Worm (Caenorhabditis elegans) whole organism, mixed stage, embryonic: Measurements from ENCODE around the gene cids-1.

Experiments used
- M03D4.4 ChIP-seq: sonication (generic microtip); optimal IDR thresholded peaks from 2 replicates; lab custom pipeline; 2017; ENCODE audit warnings: mild to moderate bottlenecking, missing genetic modification characterization, missing compliant biosample characterization
- bed-3 ChIP-seq: fragments of 200-800 bp; sonication (Bioruptor generic); optimal IDR thresholded peaks from 3 replicates; lab custom pipeline; 2018; ENCODE audit warnings: mild to moderate bottlenecking, missing genetic modification characterization, moderate library complexity, missing compliant biosample characterization
- blmp-1 ChIP-seq: fragments of 150-350 bp; optimal IDR thresholded peaks from 2 replicates; lab custom pipeline; 2014; ENCODE audit warnings: missing biosample characterization, missing genetic modification characterization
- ceh-39 ChIP-seq: fragments of 150-350 bp; optimal IDR thresholded peaks from 2 replicates; lab custom pipeline; 2014; ENCODE audit warnings: missing biosample characterization, missing genetic modification characterization
- ceh-83 ChIP-seq: fragments of 200-800 bp; sonication (Bioruptor generic); optimal IDR thresholded peaks from 2 replicates; lab custom pipeline; 2018; ENCODE audit warnings: mild to moderate bottlenecking, missing genetic modification characterization, missing compliant biosample characterization
- ces-1 ChIP-seq: fragments of 150-350 bp; optimal IDR thresholded peaks from 2 replicates; lab custom pipeline; 2014; ENCODE audit warnings: missing biosample characterization, missing genetic modification reagents, missing genetic modification characterization
- drap-1 ChIP-seq: fragments of 200-800 bp; sonication (Bioruptor generic); optimal IDR thresholded peaks from 3 replicates; lab custom pipeline; 2018; ENCODE audit warnings: mild to moderate bottlenecking, missing genetic modification characterization, missing compliant biosample characterization
- elt-1 ChIP-seq: sonication (generic microtip); optimal IDR thresholded peaks from 2 replicates; lab custom pipeline; 2017; ENCODE audit warnings: missing genetic modification characterization, mild to moderate bottlenecking, missing compliant biosample characterization, antibody characterized with exemption, moderate library complexity, borderline replicate concordance; ENCODE audit not compliant: insufficient read depth
- flh-1 ChIP-seq: fragments of 200-800 bp; sonication (Bioruptor generic); optimal IDR thresholded peaks from 2 replicates; lab custom pipeline; 2018; ENCODE audit warnings: mild to moderate bottlenecking, missing genetic modification characterization, moderate library complexity, missing compliant biosample characterization
- ham-2 ChIP-seq: fragments of 200-800 bp; sonication (Bioruptor generic); optimal IDR thresholded peaks from 2 replicates; lab custom pipeline; 2018; ENCODE audit warnings: mild to moderate bottlenecking, missing genetic modification characterization, missing compliant biosample characterization
- hlh-1 ChIP-seq: fragments of 150-350 bp; optimal IDR thresholded peaks from 2 replicates; lab custom pipeline; 2014; ENCODE audit warnings: missing biosample characterization, missing genetic modification reagents, missing genetic modification characterization
- lin-13 ChIP-seq: fragments of 150-350 bp; optimal IDR thresholded peaks from 2 replicates; lab custom pipeline; 2014; ENCODE audit warnings: missing biosample characterization, missing genetic modification characterization
- lin-32 ChIP-seq: fragments of 200-800 bp; sonication (Bioruptor generic); optimal IDR thresholded peaks from 2 replicates; lab custom pipeline; 2018; ENCODE audit warnings: mild to moderate bottlenecking, missing genetic modification characterization, missing compliant biosample characterization
- lsy-2 ChIP-seq: fragments of 150-350 bp; optimal IDR thresholded peaks from 2 replicates; lab custom pipeline; 2014; ENCODE audit warnings: missing biosample characterization, missing genetic modification characterization
- mab-5 ChIP-seq: fragments of 150-350 bp; optimal IDR thresholded peaks from 2 replicates; lab custom pipeline; 2014; ENCODE audit warnings: missing biosample characterization, missing genetic modification characterization
- mep-1 ChIP-seq: fragments of 150-350 bp; optimal IDR thresholded peaks from 2 replicates; lab custom pipeline; 2017; ENCODE audit warnings: missing biosample characterization, missing genetic modification reagents, missing genetic modification characterization, inconsistent platforms
- mls-2 ChIP-seq: sonication (generic microtip); optimal IDR thresholded peaks from 2 replicates; lab custom pipeline; 2016; ENCODE audit warnings: mild to moderate bottlenecking, missing genetic modification characterization, moderate library complexity, missing compliant biosample characterization
- nhr-12 ChIP-seq: fragments of 150-350 bp; optimal IDR thresholded peaks from 2 replicates; lab custom pipeline; 2014; ENCODE audit warnings: missing biosample characterization, missing genetic modification characterization
- nhr-2 ChIP-seq: fragments of 150-350 bp; optimal IDR thresholded peaks from 2 replicates; lab custom pipeline; 2014; ENCODE audit warnings: missing biosample characterization, missing genetic modification characterization
- nhr-237 ChIP-seq: fragments of 150-350 bp; optimal IDR thresholded peaks from 2 replicates; lab custom pipeline; 2014; ENCODE audit warnings: missing biosample characterization, missing genetic modification characterization
- nhr-28 ChIP-seq: fragments of 150-350 bp; optimal IDR thresholded peaks from 2 replicates; lab custom pipeline; 2014; ENCODE audit warnings: missing biosample characterization, missing genetic modification characterization
- nhr-76 ChIP-seq: sonication (generic microtip); optimal IDR thresholded peaks from 2 replicates; lab custom pipeline; 2017; ENCODE audit warnings: missing biosample characterization, missing genetic modification characterization
- pha-4 ChIP-seq: fragments of 150-350 bp; optimal IDR thresholded peaks from 2 replicates; lab custom pipeline; 2018; ENCODE audit warnings: missing biosample characterization, missing genetic modification reagents, missing genetic modification characterization
- sem-2 ChIP-seq: fragments of 200-800 bp; sonication (Bioruptor generic); optimal IDR thresholded peaks from 2 replicates; lab custom pipeline; 2018; ENCODE audit warnings: mild to moderate bottlenecking, missing genetic modification characterization, missing compliant biosample characterization
- sptf-1 ChIP-seq: sonication (generic microtip); optimal IDR thresholded peaks from 2 replicates; lab custom pipeline; 2017; ENCODE audit warnings: mild to moderate bottlenecking, missing genetic modification characterization, moderate library complexity, missing compliant biosample characterization
- tbx-8 ChIP-seq: fragments of 200-800 bp; sonication (Bioruptor generic); optimal IDR thresholded peaks from 2 replicates; lab custom pipeline; 2018; ENCODE audit warnings: mild to moderate bottlenecking, missing genetic modification characterization, moderate library complexity, missing compliant biosample characterization
- unc-120 ChIP-seq: sonication (generic microtip); optimal IDR thresholded peaks from 2 replicates; lab custom pipeline; 2017; ENCODE audit warnings: missing genetic modification characterization, missing compliant biosample characterization; ENCODE audit not compliant: poor library complexity, severe bottlenecking
- unc-39 ChIP-seq: fragments of 150-350 bp; optimal IDR thresholded peaks from 2 replicates; lab custom pipeline; 2014; ENCODE audit warnings: missing biosample characterization, missing genetic modification characterization
- unc-62 ChIP-seq: fragments of 150-350 bp; optimal IDR thresholded peaks from 2 replicates; lab custom pipeline; 2014; ENCODE audit warnings: missing biosample characterization, missing genetic modification reagents, missing genetic modification characterization
- zip-8 ChIP-seq: fragments of 150-350 bp; optimal IDR thresholded peaks from 2 replicates; lab custom pipeline; 2014; ENCODE audit warnings: missing biosample characterization, missing genetic modification characterization
- ztf-11 ChIP-seq: fragments of 150-350 bp; optimal IDR thresholded peaks from 2 replicates; lab custom pipeline; 2014; ENCODE audit warnings: missing biosample characterization, missing genetic modification characterization

cids-1 gene

DNA sequence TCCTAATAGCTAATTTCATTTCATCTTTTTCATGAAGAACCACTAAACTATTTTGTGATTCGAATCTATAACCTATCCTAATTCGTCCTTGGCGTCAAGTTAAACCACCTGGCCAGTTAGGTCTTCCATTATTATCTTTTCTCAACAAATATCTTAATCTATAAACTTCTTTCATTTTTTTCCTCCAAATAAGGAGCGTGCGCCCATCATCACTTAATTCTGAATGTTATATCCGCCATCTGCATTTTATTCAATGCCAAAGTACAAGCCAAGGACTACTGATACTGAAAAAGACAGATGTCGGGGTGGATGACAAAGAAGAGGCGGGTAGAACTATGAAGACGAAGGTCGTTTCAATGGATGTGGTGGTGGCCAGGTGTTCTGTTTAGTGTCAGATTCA, 15.3 kb upstream of the cids-1 start:
- TF ChIP-seq mep-1 (tag; lab: Kevin White, UChicago) (no peak), zip-8 (tag; lab: Kevin White, UChicago) (no peak), unc-39 (no peak), blmp-1 (no peak), nhr-76 (no peak), tbx-8 (GFP tag; lab: Kevin White, UChicago) (no peak), ztf-11 (tag; lab: Kevin White, UChicago) (no peak), drap-1 (no peak), bed-3 (GFP tag; lab: Kevin White, UChicago) (no peak), lsy-2 (tag; lab: Kevin White, UChicago) (no peak), ceh-39 (tag; lab: Kevin White, UChicago) (no peak), nhr-237 (no peak), sptf-1 (tag; lab: Kevin White, UChicago) (no peak), unc-120 (tag; lab: Kevin White, UChicago) (no peak)

ce11 chrIII:8229480-8229879, 14.8 kb upstream of the cids-1 start:
- TF ChIP-seq nhr-76 = no peak
- TF ChIP-seq tbx-8 (GFP tag; lab: Kevin White, UChicago) = no peak
- no peak for TF ChIP-seq ceh-39 (tag; lab: Kevin White, UChicago)

ce11 chrIII:8232634-8233033, 11.6 kb upstream of the cids-1 start, which contains the start of gene henn-1:
TSS of gene henn-1 (plus strand) at chrIII:8232651.
- no peak for TF ChIP-seq unc-62
- TF ChIP-seq zip-8 (tag; lab: Kevin White, UChicago) = no peak
- no peak for TF ChIP-seq flh-1
- TF ChIP-seq lin-13 (tag; lab: Kevin White, UChicago) = no peak
- no peak for TF ChIP-seq nhr-12 (tag; lab: Kevin White, UChicago)
- no peak for TF ChIP-seq nhr-76
- no peak for TF ChIP-seq lsy-2 (tag; lab: Kevin White, UChicago)
- no peak for TF ChIP-seq unc-120 (tag; lab: Kevin White, UChicago)
- no peak for TF ChIP-seq unc-39
- no peak for TF ChIP-seq pha-4 (tag; lab: Kevin White, UChicago)
- TF ChIP-seq bed-3 (GFP tag; lab: Kevin White, UChicago) = no peak
- TF ChIP-seq nhr-237 = no peak
- TF ChIP-seq ces-1 = no peak
- no peak for TF ChIP-seq drap-1
- TF ChIP-seq nhr-28 (tag; lab: Kevin White, UChicago) = no peak
- TF ChIP-seq ceh-83 = no peak

- TF ChIP-seq ceh-83 = no peak
Observed at ce11 chrIII:8235358-8235757, 8.9 kb upstream of the cids-1 start, which contains the start of gene C02F5.14. TSS of gene C02F5.14 (minus strand) at chrIII:8235514.

- TF ChIP-seq lsy-2 (tag; lab: Kevin White, UChicago) (no peak), M03D4.4 (no peak), mls-2 (no peak), flh-1 (no peak), lin-13 (tag; lab: Kevin White, UChicago) (no peak), drap-1 (no peak), blmp-1 (no peak)
Observed at ce11 chrIII:8235880-8236279, 8.4 kb upstream of the cids-1 start, which contains the start of gene C02F5.5. TSS of gene C02F5.5 (plus strand) at chrIII:8236180.

DNA sequence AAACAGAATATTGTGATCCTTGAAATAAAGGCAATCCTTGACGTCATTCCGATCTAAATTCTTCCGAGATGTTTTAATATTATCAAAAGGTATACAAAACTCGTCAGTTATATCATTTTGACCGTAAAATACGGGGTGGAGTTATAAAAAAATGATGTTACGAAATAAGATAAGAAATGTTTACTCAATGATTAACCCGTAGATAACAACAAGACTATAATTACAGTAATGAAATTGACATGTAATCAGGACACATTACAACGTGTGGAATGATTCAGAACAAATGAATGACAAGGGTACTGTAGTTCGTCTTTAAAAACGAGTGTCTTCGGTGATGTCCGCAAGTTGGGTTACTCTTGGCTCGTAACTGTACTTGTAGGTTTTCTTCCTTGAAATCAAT, 6.4 kb upstream of the cids-1 start, which contains the start of gene tsp-2:
TSS of gene tsp-2 (minus strand) at position 109 of the 400 bp plus-strand sequence.
- TF ChIP-seq nhr-2 (tag; lab: Kevin White, UChicago) (no peak), nhr-12 (tag; lab: Kevin White, UChicago) (no peak), elt-1 (tag; lab: Kevin White, UChicago) (no peak), mep-1 (tag; lab: Kevin White, UChicago) (no peak), sptf-1 (tag; lab: Kevin White, UChicago) (no peak), mls-2 (no peak), mab-5 (tag; lab: Kevin White, UChicago) (no peak), unc-120 (tag; lab: Kevin White, UChicago) (no peak), ham-2 (GFP tag; lab: Kevin White, UChicago) (no peak), unc-62 (no peak)

ce11 chrIII:8239325-8239724, 4.9 kb upstream of the cids-1 start, which contains the start of gene tsp-1:
TSS of gene tsp-1 (minus strand) at chrIII:8239423.
- TF ChIP-seq nhr-237 (no peak), nhr-2 (tag; lab: Kevin White, UChicago) (no peak), ceh-83 (no peak), unc-39 (no peak), flh-1 (no peak), unc-120 (tag; lab: Kevin White, UChicago) (no peak), nhr-12 (tag; lab: Kevin White, UChicago) (no peak), tbx-8 (GFP tag; lab: Kevin White, UChicago) (no peak), lin-32 (no peak), sptf-1 (tag; lab: Kevin White, UChicago) (no peak), unc-62 (no peak), hlh-1 (tag; lab: Kevin White, UChicago) (no peak), zip-8 (tag; lab: Kevin White, UChicago) (no peak), lsy-2 (tag; lab: Kevin White, UChicago) (no peak), lin-13 (tag; lab: Kevin White, UChicago) (no peak), sem-2 (GFP tag; lab: Kevin White, UChicago) (no peak), pha-4 (tag; lab: Kevin White, UChicago) (no peak), blmp-1 (no peak), bed-3 (GFP tag; lab: Kevin White, UChicago) (no peak)
